Fruit fly (Drosophila melanogaster) whole organism, embryonic: ENCODE results near the gene RpL36.
A peak's percentile ranks its signal among the peaks of the same experiment; 100 is the strongest.

ENCODE experiments used
- Atf3 ChIP-seq: fragments of 200-800 bp; sonication (Bioruptor generic); optimal IDR thresholded peaks from 3 replicates; lab custom pipeline; 2016; ENCODE audit warnings: missing biosample characterization, missing genetic modification characterization
- Bteb2 ChIP-seq: fragments of 200-800 bp; sonication (Bioruptor generic); optimal IDR thresholded peaks from 2 replicates; lab custom pipeline; 2016; ENCODE audit warnings: missing biosample characterization, missing genetic modification characterization
- CG10431 ChIP-seq: fragments of 200-800 bp; sonication (Bioruptor generic); optimal IDR thresholded peaks from 3 replicates; lab custom pipeline; 2018; ENCODE audit warnings: missing biosample characterization, mild to moderate bottlenecking, missing genetic modification characterization
- CG11085 ChIP-seq: fragments of 200-800 bp; sonication (Bioruptor generic); IDR thresholded peaks from 2 replicates; pipeline ENCODE4 v1.3.6; 2022; ENCODE audit warnings: missing biosample characterization, missing genetic modification characterization
- CG11456 ChIP-seq: fragments of 200-800 bp; sonication (Bioruptor generic); IDR thresholded peaks from 3 replicates; pipeline ENCODE4 v1.3.6; 2022; ENCODE audit warnings: missing biosample characterization, missing genetic modification characterization
- CG12744 ChIP-seq: fragments of 200-800 bp; sonication (Bioruptor generic); optimal IDR thresholded peaks from 2 replicates; lab custom pipeline; 2016; ENCODE audit warnings: missing biosample characterization, missing genetic modification characterization
- CG14710 ChIP-seq: fragments of 200-800 bp; sonication (Bioruptor generic); optimal IDR thresholded peaks from 3 replicates; lab custom pipeline; 2019; ENCODE audit warnings: missing biosample characterization, mild to moderate bottlenecking, missing genetic modification characterization, moderate library complexity
- CG14965 ChIP-seq: fragments of 200-800 bp; sonication (Bioruptor generic); optimal IDR thresholded peaks from 2 replicates; lab custom pipeline; 2016; ENCODE audit warnings: missing biosample characterization, missing genetic modification characterization, borderline replicate concordance
- CG1529 ChIP-seq: fragments of 200-800 bp; sonication (Bioruptor generic); optimal IDR thresholded peaks from 3 replicates; lab custom pipeline; 2018; ENCODE audit warnings: missing biosample characterization, missing genetic modification characterization
- CG15601 ChIP-seq: fragments of 200-800 bp; sonication (Bioruptor generic); optimal IDR thresholded peaks from 3 replicates; lab custom pipeline; 2019; ENCODE audit warnings: missing biosample characterization, mild to moderate bottlenecking, missing genetic modification characterization, moderate library complexity
- CG18011 ChIP-seq: fragments of 200-800 bp; sonication (Bioruptor generic); optimal IDR thresholded peaks from 2 replicates; lab custom pipeline; 2017; ENCODE audit warnings: missing biosample characterization, missing genetic modification characterization, mild to moderate bottlenecking, moderate library complexity, missing genotype
- CG18764 ChIP-seq: fragments of 200-800 bp; sonication (Bioruptor generic); optimal IDR thresholded peaks from 3 replicates; lab custom pipeline; 2016; ENCODE audit warnings: missing biosample characterization, missing genetic modification characterization
- CG2199 ChIP-seq: fragments of 200-800 bp; sonication (Bioruptor generic); IDR thresholded peaks from 3 replicates; pipeline ENCODE4 v1.3.6; 2022; ENCODE audit warnings: missing biosample characterization, missing genetic modification characterization
- CG2712 ChIP-seq: fragments of 200-800 bp; optimal IDR thresholded peaks from 3 replicates; lab custom pipeline; 2019; ENCODE audit warnings: missing biosample characterization, mild to moderate bottlenecking, missing genetic modification characterization, moderate library complexity
- CG30020 ChIP-seq: fragments of 200-800 bp; optimal IDR thresholded peaks from 2 replicates; lab custom pipeline; 2019; ENCODE audit warnings: missing biosample characterization, mild to moderate bottlenecking, missing genetic modification characterization, moderate library complexity
- CG3163 ChIP-seq: fragments of 200-800 bp; sonication (Bioruptor generic); optimal IDR thresholded peaks from 3 replicates; lab custom pipeline; 2016; ENCODE audit warnings: missing biosample characterization, missing genetic modification characterization
- CG32532 ChIP-seq: fragments of 200-800 bp; sonication (Bioruptor generic); IDR thresholded peaks from 2 replicates; pipeline ENCODE4 v1.3.6; 2022; ENCODE audit warnings: missing biosample characterization, missing genetic modification characterization
- CG3281 ChIP-seq: fragments of 200-800 bp; sonication (Bioruptor generic); optimal IDR thresholded peaks from 3 replicates; lab custom pipeline; 2017; ENCODE audit warnings: missing biosample characterization, mild to moderate bottlenecking, missing genetic modification characterization
- CG3838 ChIP-seq: fragments of 200-800 bp; sonication (Bioruptor generic); optimal IDR thresholded peaks from 3 replicates; lab custom pipeline; 2016; ENCODE audit warnings: missing biosample characterization, missing genetic modification characterization
- CG42726 ChIP-seq: fragments of 200-800 bp; sonication (Bioruptor generic); IDR thresholded peaks from 2 replicates; pipeline ENCODE4 v1.3.6; 2022; ENCODE audit warnings: missing biosample characterization, missing genetic modification characterization; ENCODE audit not compliant: partially characterized antibody
- Camta ChIP-seq: fragments of 200-800 bp; sonication (Bioruptor generic); optimal IDR thresholded peaks from 2 replicates; lab custom pipeline; 2016; ENCODE audit warnings: missing biosample characterization, missing genetic modification characterization
- Dek ChIP-seq: fragments of 200-800 bp; sonication (Bioruptor generic); optimal IDR thresholded peaks from 3 replicates; lab custom pipeline; 2019; ENCODE audit warnings: missing biosample characterization, mild to moderate bottlenecking, missing genetic modification characterization, moderate library complexity
- Dip2 ChIP-seq: fragments of 200-800 bp; sonication (Bioruptor generic); IDR thresholded peaks from 2 replicates; pipeline ENCODE4 v1.3.6; 2022; ENCODE audit warnings: missing biosample characterization, missing genetic modification characterization
- ERR ChIP-seq: fragments of 200-800 bp; sonication (Bioruptor generic); optimal IDR thresholded peaks from 2 replicates; lab custom pipeline; 2016; ENCODE audit warnings: missing biosample characterization, missing genetic modification characterization
- HLH3B ChIP-seq: fragments of 200-800 bp; sonication (Bioruptor generic); IDR thresholded peaks from 2 replicates; pipeline ENCODE4 v1.3.6; 2022; ENCODE audit warnings: missing biosample characterization, missing genetic modification characterization
- Hr39 ChIP-seq: fragments of >200 bp; optimal IDR thresholded peaks from 2 replicates; lab custom pipeline; 2017
- Hr51 ChIP-seq, 2 experiments: fragments of 200-800 bp; sonication (Bioruptor generic); optimal IDR thresholded peaks; 2 replicates in 1 of 2; 3 replicates in 1 of 2; lab custom pipeline; 2016 to 2018; ENCODE audit warnings: missing biosample characterization in 2 of 2, missing genetic modification characterization in 2 of 2, mild to moderate bottlenecking in 1 of 2, moderate library complexity in 1 of 2
- Kr ChIP-seq: fragments of 200-800 bp; sonication (Bioruptor generic); optimal IDR thresholded peaks from 2 replicates; lab custom pipeline; 2017; ENCODE audit warnings: missing biosample characterization, mild to moderate bottlenecking, missing genetic modification characterization
- Ravus ChIP-seq: fragments of 200-800 bp; sonication (Bioruptor generic); IDR thresholded peaks from 2 replicates; pipeline ENCODE4 v1.3.6; 2022; ENCODE audit warnings: missing biosample characterization, missing genetic modification characterization
- Tbp ChIP-seq: fragments of >200 bp; optimal IDR thresholded peaks from 2 replicates; lab custom pipeline; 2018; ENCODE audit warnings: missing biosample characterization, missing genetic modification characterization
- ap ChIP-seq: fragments of 200-800 bp; sonication (Bioruptor generic); IDR thresholded peaks from 2 replicates; pipeline ENCODE4 v1.3.6; 2022; ENCODE audit warnings: missing biosample characterization, missing genetic modification characterization
- az2 ChIP-seq: fragments of 200-800 bp; sonication (Bioruptor generic); optimal IDR thresholded peaks from 3 replicates; lab custom pipeline; 2016; ENCODE audit warnings: missing biosample characterization, missing genetic modification characterization
- btn ChIP-seq: fragments of 200-800 bp; sonication (Bioruptor generic); optimal IDR thresholded peaks from 2 replicates; lab custom pipeline; 2016; ENCODE audit warnings: missing biosample characterization, missing genetic modification characterization
- cato ChIP-seq: fragments of 200-800 bp; sonication (Bioruptor generic); optimal IDR thresholded peaks from 2 replicates; lab custom pipeline; 2016; ENCODE audit warnings: missing biosample characterization, missing genetic modification characterization, borderline replicate concordance
- ci ChIP-seq: fragments of 200-800 bp; sonication (Bioruptor generic); IDR thresholded peaks from 3 replicates; pipeline ENCODE4 v1.3.6; 2022; ENCODE audit warnings: missing biosample characterization, missing genetic modification characterization
- cwo ChIP-seq: fragments of 200-800 bp; sonication (Bioruptor generic); optimal IDR thresholded peaks from 3 replicates; lab custom pipeline; 2017; ENCODE audit warnings: missing biosample characterization, missing genetic modification characterization, mild to moderate bottlenecking, moderate library complexity, missing genetic modification reagents
- ems ChIP-seq: fragments of 200-800 bp; sonication (Bioruptor generic); optimal IDR thresholded peaks from 3 replicates; lab custom pipeline; 2016; ENCODE audit warnings: missing biosample characterization, missing genetic modification characterization
- ftz-f1 ChIP-seq: fragments of 200-800 bp; sonication (Bioruptor generic); optimal IDR thresholded peaks from 2 replicates; lab custom pipeline; 2016; ENCODE audit warnings: missing biosample characterization, missing genetic modification characterization
- hth ChIP-seq: fragments of >200 bp; optimal IDR thresholded peaks from 2 replicates; lab custom pipeline; 2017; ENCODE audit warnings: inconsistent platforms
- insv ChIP-seq, 2 experiments: fragments of 200-800 bp; sonication (Bioruptor generic); optimal IDR thresholded peaks; 3 replicates each; lab custom pipeline; 2016 to 2018; ENCODE audit warnings: missing biosample characterization in 2 of 2, missing genetic modification characterization in 2 of 2
- kah ChIP-seq: fragments of 200-800 bp; sonication (Bioruptor generic); optimal IDR thresholded peaks from 2 replicates; lab custom pipeline; 2018; ENCODE audit warnings: missing biosample characterization, mild to moderate bottlenecking, missing genetic modification characterization
- klu ChIP-seq: fragments of 200-800 bp; sonication (Bioruptor generic); IDR thresholded peaks from 2 replicates; pipeline ENCODE4 v1.3.6; 2022; ENCODE audit warnings: missing biosample characterization, missing genetic modification characterization
- mam ChIP-seq: fragments of 200-800 bp; sonication (Bioruptor generic); optimal IDR thresholded peaks from 3 replicates; lab custom pipeline; 2016; ENCODE audit warnings: missing biosample characterization, missing genetic modification characterization
- nmo ChIP-seq: fragments of 200-800 bp; sonication (Bioruptor generic); optimal IDR thresholded peaks from 2 replicates; lab custom pipeline; 2018; ENCODE audit warnings: missing biosample characterization, mild to moderate bottlenecking, missing genetic modification characterization, moderate library complexity
- peb ChIP-seq: fragments of 200-800 bp; sonication (Bioruptor generic); IDR thresholded peaks from 2 replicates; pipeline ENCODE4 v1.3.6; 2022; ENCODE audit warnings: missing biosample characterization, missing genetic modification characterization
- pros ChIP-seq: fragments of 200-800 bp; sonication (Bioruptor generic); optimal IDR thresholded peaks from 3 replicates; lab custom pipeline; 2019; ENCODE audit warnings: missing biosample characterization, mild to moderate bottlenecking, missing genetic modification characterization, moderate library complexity
- schlank ChIP-seq: fragments of 200-800 bp; sonication (Bioruptor generic); optimal IDR thresholded peaks from 2 replicates; lab custom pipeline; 2018; ENCODE audit warnings: missing biosample characterization, mild to moderate bottlenecking, missing genetic modification characterization
- sim ChIP-seq: fragments of 200-800 bp; sonication (Bioruptor generic); IDR thresholded peaks from 2 replicates; pipeline ENCODE4 v1.3.6; 2022; ENCODE audit warnings: missing biosample characterization, missing genetic modification characterization
- trem ChIP-seq: fragments of 200-800 bp; optimal IDR thresholded peaks from 3 replicates; lab custom pipeline; 2019; ENCODE audit warnings: missing biosample characterization, mild to moderate bottlenecking, missing genetic modification characterization, moderate library complexity
- vfl ChIP-seq: fragments of 200-800 bp; sonication (Bioruptor generic); optimal IDR thresholded peaks from 2 replicates; lab custom pipeline; 2016; ENCODE audit warnings: missing biosample characterization, missing genetic modification characterization
- wek ChIP-seq: fragments of 200-800 bp; sonication (Bioruptor generic); optimal IDR thresholded peaks from 3 replicates; lab custom pipeline; 2018; ENCODE audit warnings: missing biosample characterization, mild to moderate bottlenecking, missing genetic modification characterization, moderate library complexity
- yki ChIP-seq: fragments of >200 bp; optimal IDR thresholded peaks from 3 replicates; lab custom pipeline; 2018
- zf30C ChIP-seq: fragments of 200-800 bp; sonication (Bioruptor generic); optimal IDR thresholded peaks from 3 replicates; lab custom pipeline; 2018; ENCODE audit warnings: missing biosample characterization, mild to moderate bottlenecking, missing genetic modification characterization

RpL36 gene

DNA sequence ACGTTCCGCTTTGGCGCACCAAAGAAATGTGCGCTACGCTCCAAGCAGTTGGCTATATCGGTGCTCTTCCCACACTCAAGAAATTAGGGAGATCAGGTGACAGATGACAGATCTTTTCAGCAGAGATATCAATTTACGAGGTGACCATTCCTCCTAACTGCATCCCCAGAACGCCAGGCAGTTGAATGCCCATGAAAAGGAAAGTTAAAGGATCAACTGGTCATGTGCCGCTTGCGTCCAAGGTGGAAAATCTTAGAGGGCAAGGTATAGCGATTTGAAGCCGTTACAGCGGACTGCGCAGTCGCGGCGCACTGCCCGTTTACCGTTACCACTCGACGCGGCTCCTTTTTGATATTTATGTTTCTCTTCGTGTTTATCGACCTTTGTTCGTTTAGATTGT, 10.7 kb downstream of the RpL36 start (continued):
- TF ChIP-seq ftz-f1 (GFP tag; lab: Kevin White, UChicago) (no peak), Hr51 (GFP tag; optimal IDR thresholded peaks at IDR 0.05; lab: Kevin White, UChicago) (peak in 1 of 2 experiments; percentile 39), wek (GFP tag; lab: Kevin White, UChicago) (no peak), Bteb2 (GFP tag; lab: Kevin White, UChicago) (no peak), peb (GFP tag; lab: Robert Waterston, UW) (no peak), yki (lab: Kevin White, UChicago) (no peak), CG12744 (GFP tag; lab: Kevin White, UChicago) (no peak), Kr (GFP tag; lab: Kevin White, UChicago) (no peak), CG2712 (tag; lab: Kevin White, UChicago) (peak; percentile 49), CG18011 (no peak), CG11085 (GFP tag; lab: Robert Waterston, UW) (no peak), ap (GFP tag; lab: Robert Waterston, UW) (no peak), CG3281 (GFP tag; lab: Kevin White, UChicago) (no peak), trem (no peak), vfl (GFP tag; lab: Kevin White, UChicago) (peak; percentile 35), CG1529 (GFP tag; lab: Kevin White, UChicago) (no peak), CG3838 (GFP tag; lab: Kevin White, UChicago) (no peak), ERR (GFP tag; lab: Kevin White, UChicago) (no peak), ci (no peak), Hr39 (lab: Kevin White, UChicago) (no peak), klu (no peak), zf30C (no peak), insv (GFP tag; optimal IDR thresholded peaks at IDR 0.05; lab: Kevin White, UChicago) (no peak), schlank (tag; lab: Kevin White, UChicago) (no peak), hth (lab: Kevin White, UChicago) (no peak), CG32532 (no peak), HLH3B (GFP tag; lab: Robert Waterston, UW) (0 out of 2 replicates have a peak, but pooled peaks have one; percentile 21), sim (GFP tag; lab: Robert Waterston, UW) (no peak), cwo (GFP tag; lab: Kevin White, UChicago) (no peak), ems (no peak), CG10431 (GFP tag; lab: Kevin White, UChicago) (no peak), CG18764 (GFP tag; lab: Kevin White, UChicago) (no peak), cato (GFP tag; lab: Kevin White, UChicago) (no peak), CG15601 (tag; lab: Kevin White, UChicago) (no peak), CG3163 (GFP tag; lab: Kevin White, UChicago) (no peak), Camta (GFP tag; lab: Kevin White, UChicago) (no peak), CG11456 (GFP tag; lab: Robert Waterston, UW) (0 out of 3 replicates have a peak, but pooled peaks have one; percentile 32), CG14965 (GFP tag; lab: Kevin White, UChicago) (no peak), btn (GFP tag; lab: Kevin White, UChicago) (no peak), Atf3 (GFP tag; lab: Kevin White, UChicago) (no peak), pros (GFP tag; lab: Kevin White, UChicago) (peak; percentile 16), Dek (tag; lab: Kevin White, UChicago) (no peak), CG42726 (GFP tag; lab: Robert Waterston, UW) (no peak), CG2199 (GFP tag; lab: Robert Waterston, UW) (no peak), az2 (GFP tag; lab: Kevin White, UChicago) (peak; percentile 40), Ravus (GFP tag; lab: Robert Waterston, UW) (no peak), CG14710 (tag; lab: Kevin White, UChicago) (no peak), nmo (GFP tag; lab: Kevin White, UChicago) (peak; percentile 39), Tbp (GFP tag; lab: Kevin White, UChicago) (no peak), Dip2 (GFP tag; lab: Robert Waterston, UW) (no peak), mam (GFP tag; lab: Kevin White, UChicago) (peak; percentile 39), kah (GFP tag; lab: Kevin White, UChicago) (no peak), CG30020 (tag; lab: Kevin White, UChicago) (no peak)
